Worm (Caenorhabditis elegans) whole organism, L4 larva: Measurements from ENCODE around the gene ZK262.20.

ENCODE experiments used
- F26F4.8 ChIP-seq: fragments of 200-800 bp; sonication (Bioruptor generic); conservative IDR thresholded peaks from 2 replicates; pipeline ENCODE4 v1.3.6; 2022; ENCODE audit warnings: missing genetic modification characterization, missing compliant biosample characterization
- F37D6.2 ChIP-seq: sonication (generic microtip); optimal IDR thresholded peaks from 2 replicates; lab custom pipeline; 2016; ENCODE audit warnings: mild to moderate bottlenecking, missing genetic modification characterization, missing compliant biosample characterization
- F44E2.7 ChIP-seq: fragments of 200-800 bp; sonication (Bioruptor generic); IDR thresholded peaks from 2 replicates; pipeline ENCODE4 v2.1.2; 2022; ENCODE audit warnings: missing genetic modification characterization, missing compliant biosample characterization
- R02D3.7 ChIP-seq: fragments of 150-350 bp; sonication (generic microtip); optimal IDR thresholded peaks from 3 replicates; lab custom pipeline; 2014; ENCODE audit warnings: missing biosample characterization, missing genetic modification characterization
- Y105C5A.15 ChIP-seq: fragments of 200-800 bp; sonication (Bioruptor generic); IDR thresholded peaks from 2 replicates; pipeline ENCODE4 v1.3.6; 2022; ENCODE audit warnings: missing genetic modification characterization, missing compliant biosample characterization
- Y5F2A.4 ChIP-seq: fragments of 200-800 bp; sonication (Bioruptor generic); optimal IDR thresholded peaks from 2 replicates; lab custom pipeline; 2018; ENCODE audit warnings: mild to moderate bottlenecking, missing genetic modification characterization, missing compliant biosample characterization
- ZK546.5 ChIP-seq, 2 experiments: sonication (generic microtip); optimal IDR thresholded peaks; 2 replicates each; lab custom pipeline; 2017; ENCODE audit warnings: missing biosample characterization in 2 of 2, missing genetic modification characterization in 2 of 2
- arid-1 ChIP-seq: fragments of 200-800 bp; sonication (Bioruptor generic); conservative IDR thresholded peaks from 2 replicates; pipeline ENCODE4 v1.3.6; 2022; ENCODE audit warnings: missing genetic modification reagents, missing genetic modification characterization, missing compliant biosample characterization
- ceh-28 ChIP-seq: fragments of 150-350 bp; optimal IDR thresholded peaks from 2 replicates; lab custom pipeline; 2014; ENCODE audit warnings: missing biosample characterization, missing genetic modification reagents, missing genetic modification characterization
- ceh-32 ChIP-seq: sonication (generic microtip); optimal IDR thresholded peaks from 2 replicates; lab custom pipeline; 2016; ENCODE audit warnings: mild to moderate bottlenecking, missing genetic modification characterization, missing compliant biosample characterization; ENCODE audit not compliant: poor library complexity
- ceh-44 ChIP-seq: fragments of 200-800 bp; sonication (Bioruptor generic); IDR thresholded peaks from 2 replicates; pipeline ENCODE4 v1.3.6; 2022; ENCODE audit warnings: missing genetic modification reagents, missing genetic modification characterization, missing compliant biosample characterization
- ces-1 ChIP-seq: fragments of 150-350 bp; sonication (generic microtip); optimal IDR thresholded peaks from 4 replicates; lab custom pipeline; 2014; ENCODE audit warnings: missing biosample characterization, missing genetic modification reagents, missing genetic modification characterization
- cey-2 ChIP-seq: sonication (generic microtip); optimal IDR thresholded peaks from 3 replicates; lab custom pipeline; 2017; ENCODE audit warnings: missing genetic modification characterization, mild to moderate bottlenecking, missing compliant biosample characterization, antibody characterized with exemption, borderline replicate concordance; ENCODE audit not compliant: insufficient read depth
- daf-16 ChIP-seq, 3 experiments: sonication (generic microtip); optimal IDR thresholded peaks; 2 replicates each; lab custom pipeline; 2016 to 2017; ENCODE audit warnings: missing genetic modification characterization in 3 of 3, missing genetic modification reagents in 3 of 3, mild to moderate bottlenecking in 2 of 3, missing compliant biosample characterization in 2 of 3, missing biosample characterization in 1 of 3, moderate library complexity in 1 of 3
- daf-19 ChIP-seq: fragments of 200-800 bp; sonication (Bioruptor generic); conservative IDR thresholded peaks from 2 replicates; pipeline ENCODE4 v1.3.6; 2022; ENCODE audit warnings: missing genetic modification characterization, missing compliant biosample characterization
- daf-8 ChIP-seq: fragments of 200-800 bp; sonication (Bioruptor generic); IDR thresholded peaks from 2 replicates; pipeline ENCODE4 v1.3.6; 2022; ENCODE audit warnings: missing genetic modification characterization, missing compliant biosample characterization
- dmd-6 ChIP-seq: fragments of 200-800 bp; sonication (Bioruptor generic); IDR thresholded peaks from 2 replicates; pipeline ENCODE4 v1.3.6; 2022; ENCODE audit warnings: missing genetic modification reagents, missing genetic modification characterization, missing compliant biosample characterization
- hif-1 ChIP-seq, 2 experiments: sonication (generic microtip); optimal IDR thresholded peaks; 2 replicates each; lab custom pipeline; 2016 to 2017; ENCODE audit warnings: missing compliant biosample characterization in 2 of 2, missing genetic modification characterization in 2 of 2, missing genetic modification reagents in 2 of 2, missing genotype in 2 of 2, mild to moderate bottlenecking in 1 of 2
- hlh-11 ChIP-seq: fragments of 200-800 bp; sonication (Bioruptor generic); optimal IDR thresholded peaks from 2 replicates; lab custom pipeline; 2018; ENCODE audit warnings: mild to moderate bottlenecking, missing genetic modification characterization, missing compliant biosample characterization
- hlh-30 ChIP-seq: sonication (generic microtip); optimal IDR thresholded peaks from 2 replicates; lab custom pipeline; 2017; ENCODE audit warnings: antibody characterized with exemption, mild to moderate bottlenecking, missing genetic modification characterization, missing compliant biosample characterization; ENCODE audit not compliant: insufficient read depth
- hmg-1.1 ChIP-seq: fragments of 200-800 bp; sonication (Bioruptor generic); IDR thresholded peaks from 2 replicates; pipeline ENCODE4 v1.3.6; 2022; ENCODE audit warnings: missing genetic modification reagents, missing genetic modification characterization, missing compliant biosample characterization
- lin-1 ChIP-seq: fragments of 200-800 bp; sonication (Bioruptor generic); IDR thresholded peaks from 2 replicates; pipeline ENCODE4 v1.3.6; 2022; ENCODE audit warnings: missing genetic modification reagents, missing genetic modification characterization, missing compliant biosample characterization
- lin-13 ChIP-seq: fragments of 150-350 bp; optimal IDR thresholded peaks from 2 replicates; lab custom pipeline; 2014; ENCODE audit warnings: missing biosample characterization, missing genetic modification reagents, missing genetic modification characterization
- lin-15B ChIP-seq: fragments of 150-350 bp; sonication (generic microtip); optimal IDR thresholded peaks from 3 replicates; lab custom pipeline; 2014; ENCODE audit warnings: missing biosample characterization, missing genetic modification characterization
- mep-1 ChIP-seq: fragments of 150-350 bp; sonication (generic microtip); optimal IDR thresholded peaks from 3 replicates; lab custom pipeline; 2014; ENCODE audit warnings: missing biosample characterization, missing genetic modification characterization
- mes-2 ChIP-seq: sonication (generic microtip); optimal IDR thresholded peaks from 2 replicates; lab custom pipeline; 2016; ENCODE audit warnings: missing genotype, mild to moderate bottlenecking, missing genetic modification characterization, missing compliant biosample characterization; ENCODE audit not compliant: poor library complexity, severe bottlenecking
- mxl-2 ChIP-seq: fragments of 200-800 bp; sonication (Bioruptor generic); conservative IDR thresholded peaks from 2 replicates; pipeline ENCODE4 v1.3.6; 2022; ENCODE audit warnings: missing genetic modification reagents, missing genetic modification characterization, missing compliant biosample characterization
- nhr-11 ChIP-seq: fragments of 150-350 bp; optimal IDR thresholded peaks from 2 replicates; lab custom pipeline; 2014; ENCODE audit warnings: missing biosample characterization, missing genetic modification characterization
- nhr-28 ChIP-seq: fragments of 150-350 bp; optimal IDR thresholded peaks from 2 replicates; lab custom pipeline; 2014; ENCODE audit warnings: missing biosample characterization, missing genetic modification characterization
- nhr-41 ChIP-seq: fragments of 200-800 bp; sonication (Bioruptor generic); IDR thresholded peaks from 2 replicates; pipeline ENCODE4 v1.3.6; 2022; ENCODE audit warnings: missing genetic modification reagents, missing genetic modification characterization, missing compliant biosample characterization
- nhr-48 ChIP-seq: sonication (generic microtip); optimal IDR thresholded peaks from 2 replicates; lab custom pipeline; 2016; ENCODE audit warnings: mild to moderate bottlenecking, missing genetic modification characterization, missing compliant biosample characterization
- nhr-6 ChIP-seq: fragments of 150-350 bp; optimal IDR thresholded peaks from 2 replicates; lab custom pipeline; 2014; ENCODE audit warnings: missing biosample characterization, missing genetic modification characterization
- nhr-77 ChIP-seq: fragments of 150-350 bp; optimal IDR thresholded peaks from 2 replicates; lab custom pipeline; 2014; ENCODE audit warnings: missing biosample characterization, missing genetic modification characterization
- php-3 ChIP-seq: fragments of 200-800 bp; sonication (Bioruptor generic); IDR thresholded peaks from 2 replicates; pipeline ENCODE4 v1.3.6; 2022; ENCODE audit warnings: missing genetic modification reagents, missing genetic modification characterization, missing compliant biosample characterization
- pqm-1 ChIP-seq: sonication (generic microtip); optimal IDR thresholded peaks from 2 replicates; lab custom pipeline; 2017; ENCODE audit warnings: missing biosample characterization, missing genetic modification characterization
- skn-1 ChIP-seq: fragments of 150-350 bp; optimal IDR thresholded peaks from 2 replicates; lab custom pipeline; 2014; ENCODE audit warnings: missing biosample characterization, missing genetic modification characterization
- tra-1 ChIP-seq: fragments of 200-800 bp; sonication (Bioruptor generic); IDR thresholded peaks from 2 replicates; pipeline ENCODE4 v1.3.6; 2022; ENCODE audit warnings: missing genetic modification reagents, missing genetic modification characterization, missing compliant biosample characterization
- vab-7 ChIP-seq: fragments of 200-800 bp; sonication (Bioruptor generic); IDR thresholded peaks from 2 replicates; pipeline ENCODE4 v1.3.6; 2022; ENCODE audit warnings: missing genetic modification reagents, missing genetic modification characterization, missing compliant biosample characterization
- zfp-2 ChIP-seq: sonication (generic microtip); optimal IDR thresholded peaks from 2 replicates; lab custom pipeline; 2016; ENCODE audit warnings: mild to moderate bottlenecking, missing genetic modification characterization, missing compliant biosample characterization
- ztf-11 ChIP-seq: fragments of 150-350 bp; optimal IDR thresholded peaks from 2 replicates; lab custom pipeline; 2014; ENCODE audit warnings: missing biosample characterization, missing genetic modification characterization

ZK262.20 gene

DNA sequence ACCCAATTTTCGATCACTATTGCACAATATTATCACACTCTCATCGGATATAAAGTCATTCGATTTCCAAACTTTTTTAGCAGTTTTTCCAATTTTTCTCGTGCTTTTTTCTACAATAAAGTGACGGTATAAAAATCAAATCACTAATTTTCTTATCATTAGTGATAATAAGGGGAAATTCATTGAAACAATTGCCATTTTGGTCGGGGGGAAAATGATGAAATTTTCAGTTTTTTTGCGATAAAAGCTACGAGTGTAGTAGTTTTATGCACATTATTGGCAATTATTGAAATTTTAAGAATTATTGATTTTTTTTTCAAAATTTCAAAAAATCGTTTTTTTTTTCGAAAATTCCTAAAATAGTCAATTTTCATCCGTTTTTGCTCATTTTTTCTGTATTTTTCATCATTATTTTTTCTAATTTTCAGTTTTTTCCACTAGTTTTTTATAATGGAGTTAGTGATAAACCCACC, 27.5 kb upstream of the ZK262.20 start, which contains the start of gene ZK228.4 (continued):
- TF ChIP-seq cey-2 (tag; lab: Kevin White, UChicago) (no peak), skn-1 (tag; lab: Kevin White, UChicago) (no peak)

DNA sequence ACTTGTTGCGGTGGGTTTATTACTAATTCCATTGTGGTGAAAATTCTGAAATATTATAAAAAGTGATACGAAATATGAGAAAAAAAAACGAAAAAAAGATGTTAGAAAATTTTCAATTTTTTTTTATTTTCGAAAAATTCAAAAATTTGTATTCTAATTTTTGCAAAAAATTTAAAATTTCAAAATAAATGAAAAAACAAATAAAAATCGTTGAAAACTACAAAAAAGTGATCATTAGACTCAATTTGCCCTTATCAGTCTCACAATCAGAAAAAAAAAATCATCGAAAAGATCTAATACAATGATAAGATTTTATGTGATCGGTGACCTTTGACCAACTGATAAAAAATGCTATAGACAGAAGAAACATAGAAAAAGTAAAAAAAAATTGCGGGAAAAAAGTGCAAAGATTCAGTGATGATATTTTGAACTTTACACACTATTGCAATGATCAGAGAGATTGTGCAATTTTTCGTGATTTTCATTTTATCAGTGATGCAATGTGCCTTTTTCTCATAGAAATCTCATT, 26.4 kb upstream of the ZK262.20 start, which contains the start of gene ZK228.3:
Gene ZK228.3 (minus strand): TSS at position 51 of the 529 bp plus-strand sequence.
- TF ChIP-seq ZK546.5 (tag; optimal IDR thresholded peaks at IDR 0.05; lab: Kevin White, UChicago) (no peak), mep-1 (tag; lab: Kevin White, UChicago) (no peak), hlh-30 (tag; lab: Kevin White, UChicago) (no peak), ces-1 (GFP tag; lab: Kevin White, UChicago) (no peak), mes-2 (tag; lab: Kevin White, UChicago) (no peak), nhr-11 (tag; lab: Kevin White, UChicago) (no peak), hif-1 (tag; optimal IDR thresholded peaks at IDR 0.05; lab: Kevin White, UChicago) (no peak), ceh-28 (tag; lab: Kevin White, UChicago) (no peak), Y5F2A.4 (no peak), ceh-44 (GFP tag; lab: Robert Waterston, UW) (no peak), lin-1 (0 out of 2 replicates have a peak, but pooled peaks have one; percentile 30), vab-7 (GFP tag; lab: Robert Waterston, UW) (no peak), zfp-2 (tag; lab: Kevin White, UChicago) (no peak), nhr-28 (tag; lab: Kevin White, UChicago) (peak; percentile 91), hmg-1.1 (no peak), mxl-2 (GFP tag; lab: Robert Waterston, UW) (no peak), ceh-32 (tag; lab: Kevin White, UChicago) (no peak), ztf-11 (tag; lab: Kevin White, UChicago) (no peak), nhr-77 (peak; percentile 76), daf-19 (no peak), nhr-6 (tag; lab: Kevin White, UChicago) (no peak), tra-1 (peak; percentile 53; the same call in 1 of the 2 replicates), daf-16 (GFP tag; optimal IDR thresholded peaks at IDR 0.05; lab: Kevin White, UChicago) (no peak), daf-16 (tag; optimal IDR thresholded peaks at IDR 0.05; lab: Kevin White, UChicago) (peak; percentile 55), F37D6.2 (tag; lab: Kevin White, UChicago) (no peak), F44E2.7 (GFP tag; lab: Robert Waterston, UW) (no peak), daf-8 (GFP tag; lab: Robert Waterston, UW) (no peak), lin-15B (tag; lab: Kevin White, UChicago) (no peak), nhr-48 (peak; percentile 23), R02D3.7 (tag; lab: Kevin White, UChicago) (no peak), Y105C5A.15 (GFP tag; lab: Robert Waterston, UW) (no peak), lin-13 (GFP tag; lab: Kevin White, UChicago) (no peak), F26F4.8 (GFP tag; lab: Robert Waterston, UW) (no peak), pqm-1 (tag; lab: Kevin White, UChicago) (peak; percentile 94), php-3 (GFP tag; lab: Robert Waterston, UW) (peak; percentile 35; the same call in 1 of the 2 replicates), arid-1 (GFP tag; lab: Robert Waterston, UW) (no peak), hlh-11 (tag; lab: Kevin White, UChicago) (peak; percentile 52), nhr-41 (GFP tag; lab: Robert Waterston, UW) (peak; percentile 93), dmd-6 (GFP tag; lab: Robert Waterston, UW) (peak; percentile 90)
- TF ChIP-seq, all 104 proteins: peak for 11
